Worm (Caenorhabditis elegans) whole organism, L4/young adult: ENCODE results near the gene F26F4.8.

ENCODE experiments used
- W03F9.2 ChIP-seq: fragments of 150-350 bp; optimal IDR thresholded peaks from 2 replicates; lab custom pipeline; 2014; ENCODE audit warnings: missing biosample characterization, missing genetic modification characterization
- him-1 ChIP-seq: sonication (generic microtip); optimal IDR thresholded peaks from 2 replicates; lab custom pipeline; 2016; ENCODE audit warnings: missing genotype, missing genetic modification reagents, missing genetic modification characterization, missing compliant biosample characterization

DNA sequence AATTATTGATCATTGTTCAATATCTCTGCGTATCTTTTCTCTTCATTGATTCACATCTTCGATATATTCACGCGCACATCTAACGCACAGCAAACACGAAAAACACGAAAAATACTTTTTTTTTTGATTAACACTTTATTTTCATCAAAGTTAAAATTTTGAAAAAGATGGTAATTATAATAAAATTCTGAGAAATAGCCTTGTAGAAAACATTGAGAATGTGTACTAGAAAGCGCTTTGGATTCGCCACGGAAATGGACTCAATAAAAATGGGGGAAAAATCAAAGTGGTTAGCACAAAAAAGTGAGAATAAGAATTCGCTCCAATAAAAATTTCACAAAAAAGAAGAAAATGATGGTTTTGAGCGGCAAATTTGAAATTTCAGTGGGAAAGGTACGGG lies 11.7 kb downstream of the F26F4.8 start, which contains the start of gene F26F4.6:
- TF ChIP-seq W03F9.2 = no peak
- TF ChIP-seq him-1 (tag; lab: Kevin White, UChicago) = no peak
